Worm (Caenorhabditis elegans) whole organism, L2 larva: Measurements from ENCODE around the gene hpo-26.
A peak's percentile ranks its signal among the peaks of the same experiment; 100 is the strongest.

Experiments
- F13H6.1 ChIP-seq: sonication (generic microtip); optimal IDR thresholded peaks from 2 replicates; lab custom pipeline; 2016; ENCODE audit warnings: missing genetic modification characterization, missing compliant biosample characterization
- Y55F3AM.14 ChIP-seq: fragments of 200-800 bp; sonication (Bioruptor generic); optimal IDR thresholded peaks from 2 replicates; lab custom pipeline; 2018; ENCODE audit warnings: mild to moderate bottlenecking, missing genetic modification characterization, missing compliant biosample characterization
- ZK546.5 ChIP-seq: sonication (generic microtip); optimal IDR thresholded peaks from 2 replicates; lab custom pipeline; 2017; ENCODE audit warnings: missing biosample characterization, missing genetic modification characterization
- aly-2 ChIP-seq: fragments of 150-350 bp; optimal IDR thresholded peaks from 2 replicates; lab custom pipeline; 2014; ENCODE audit warnings: missing biosample characterization, missing genetic modification characterization
- ama-1 ChIP-seq: fragments of 150-350 bp; optimal IDR thresholded peaks from 2 replicates; lab custom pipeline; 2018; ENCODE audit warnings: inconsistent platforms
- blmp-1 ChIP-seq: sonication (generic microtip); optimal IDR thresholded peaks from 2 replicates; lab custom pipeline; 2017; ENCODE audit warnings: missing genetic modification characterization, mild to moderate bottlenecking, missing compliant biosample characterization, antibody characterized with exemption, moderate library complexity; ENCODE audit not compliant: insufficient read depth
- ceh-16 ChIP-seq: fragments of 150-350 bp; optimal IDR thresholded peaks from 2 replicates; lab custom pipeline; 2014; ENCODE audit warnings: missing biosample characterization, missing genetic modification characterization
- ceh-82 ChIP-seq: fragments of 150-350 bp; optimal IDR thresholded peaks from 2 replicates; lab custom pipeline; 2014; ENCODE audit warnings: missing biosample characterization, missing genetic modification characterization
- crh-2 ChIP-seq: sonication (generic microtip); optimal IDR thresholded peaks from 2 replicates; lab custom pipeline; 2017; ENCODE audit warnings: missing biosample characterization, missing genetic modification characterization
- dmd-4 ChIP-seq: sonication (generic microtip); optimal IDR thresholded peaks from 2 replicates; lab custom pipeline; 2017; ENCODE audit warnings: missing biosample characterization, missing genetic modification characterization
- elt-1 ChIP-seq: fragments of 150-350 bp; optimal IDR thresholded peaks from 2 replicates; lab custom pipeline; 2014; ENCODE audit warnings: missing biosample characterization, missing genetic modification characterization
- elt-3 ChIP-seq: sonication (generic microtip); optimal IDR thresholded peaks from 2 replicates; lab custom pipeline; 2017; ENCODE audit warnings: missing biosample characterization, missing genetic modification characterization
- fos-1 ChIP-seq: fragments of 150-350 bp; optimal IDR thresholded peaks from 2 replicates; lab custom pipeline; 2014; ENCODE audit warnings: missing biosample characterization, missing genetic modification characterization
- lin-11 ChIP-seq: fragments of 150-350 bp; sonication (generic microtip); optimal IDR thresholded peaks from 2 replicates; lab custom pipeline; 2014; ENCODE audit warnings: missing biosample characterization, missing genetic modification characterization, inconsistent platforms, mixed read lengths
- lin-13 ChIP-seq: fragments of 150-350 bp; optimal IDR thresholded peaks from 2 replicates; lab custom pipeline; 2014; ENCODE audit warnings: missing biosample characterization, missing genetic modification reagents, missing genetic modification characterization
- lsy-2 ChIP-seq, 2 experiments: fragments of 150-350 bp in 1 of 2; sonication (generic microtip) in 1 of 2; optimal IDR thresholded peaks; 2 replicates each; lab custom pipeline; 2014 to 2017; ENCODE audit warnings: missing biosample characterization in 2 of 2, missing genetic modification characterization in 2 of 2
- mab-5 ChIP-seq: fragments of 150-350 bp; optimal IDR thresholded peaks from 2 replicates; lab custom pipeline; 2014; ENCODE audit warnings: missing biosample characterization, missing genetic modification characterization
- mbf-1 ChIP-seq: sonication (generic microtip); optimal IDR thresholded peaks from 2 replicates; lab custom pipeline; 2017; ENCODE audit warnings: missing biosample characterization, missing genetic modification characterization
- mdl-1 ChIP-seq, 2 experiments: fragments of 150-350 bp in 1 of 2; sonication (generic microtip) in 1 of 2; optimal IDR thresholded peaks; 2 replicates each; lab custom pipeline; 2017; ENCODE audit warnings: missing biosample characterization in 2 of 2, missing genetic modification characterization in 2 of 2
- nhr-10 ChIP-seq: sonication (generic microtip); optimal IDR thresholded peaks from 2 replicates; lab custom pipeline; 2017; ENCODE audit warnings: missing biosample characterization, missing genetic modification characterization
- nhr-12 ChIP-seq: fragments of 150-350 bp; optimal IDR thresholded peaks from 2 replicates; lab custom pipeline; 2014; ENCODE audit warnings: missing biosample characterization, missing genetic modification characterization
- nhr-129 ChIP-seq: fragments of 150-350 bp; optimal IDR thresholded peaks from 2 replicates; lab custom pipeline; 2014; ENCODE audit warnings: missing biosample characterization, missing genetic modification characterization
- nhr-21 ChIP-seq: fragments of 150-350 bp; optimal IDR thresholded peaks from 2 replicates; lab custom pipeline; 2014; ENCODE audit warnings: missing biosample characterization, missing genetic modification characterization
- nhr-237 ChIP-seq: fragments of 150-350 bp; optimal IDR thresholded peaks from 2 replicates; lab custom pipeline; 2014; ENCODE audit warnings: missing biosample characterization, missing genetic modification characterization
- nhr-25 ChIP-seq: fragments of 150-350 bp; sonication (generic microtip); optimal IDR thresholded peaks from 3 replicates; lab custom pipeline; 2014; ENCODE audit warnings: missing biosample characterization, missing genetic modification characterization
- nhr-6 ChIP-seq: fragments of 150-350 bp; optimal IDR thresholded peaks from 2 replicates; lab custom pipeline; 2014; ENCODE audit warnings: missing biosample characterization, missing genetic modification characterization
- peb-1 ChIP-seq: fragments of 150-350 bp; optimal IDR thresholded peaks from 2 replicates; lab custom pipeline; 2014; ENCODE audit warnings: missing biosample characterization, missing genetic modification characterization
- sma-3 ChIP-seq: sonication (generic microtip); optimal IDR thresholded peaks from 2 replicates; lab custom pipeline; 2016; ENCODE audit warnings: missing genetic modification reagents, missing genetic modification characterization, missing compliant biosample characterization
- sma-9 ChIP-seq, 2 experiments: fragments of 150-350 bp in 1 of 2; sonication (generic microtip) in 1 of 2; optimal IDR thresholded peaks; 2 replicates each; lab custom pipeline; 2014 to 2016; ENCODE audit warnings: missing genetic modification characterization in 2 of 2, mild to moderate bottlenecking in 1 of 2, missing biosample characterization in 1 of 2, missing compliant biosample characterization in 1 of 2, missing genetic modification reagents in 1 of 2, moderate library complexity in 1 of 2
- unc-55 ChIP-seq: fragments of 150-350 bp; sonication (generic microtip); optimal IDR thresholded peaks from 3 replicates; lab custom pipeline; 2014; ENCODE audit warnings: missing biosample characterization, missing genetic modification reagents, missing genetic modification characterization
- ztf-1 ChIP-seq: fragments of 200-800 bp; sonication (Bioruptor generic); conservative IDR thresholded peaks from 2 replicates; pipeline ENCODE4 v1.3.6; 2022; ENCODE audit warnings: missing genetic modification characterization, missing compliant biosample characterization
- ztf-4 ChIP-seq: fragments of 150-350 bp; optimal IDR thresholded peaks from 2 replicates; lab custom pipeline; 2014; ENCODE audit warnings: missing biosample characterization, missing genetic modification characterization

The hpo-26 gene

DNA sequence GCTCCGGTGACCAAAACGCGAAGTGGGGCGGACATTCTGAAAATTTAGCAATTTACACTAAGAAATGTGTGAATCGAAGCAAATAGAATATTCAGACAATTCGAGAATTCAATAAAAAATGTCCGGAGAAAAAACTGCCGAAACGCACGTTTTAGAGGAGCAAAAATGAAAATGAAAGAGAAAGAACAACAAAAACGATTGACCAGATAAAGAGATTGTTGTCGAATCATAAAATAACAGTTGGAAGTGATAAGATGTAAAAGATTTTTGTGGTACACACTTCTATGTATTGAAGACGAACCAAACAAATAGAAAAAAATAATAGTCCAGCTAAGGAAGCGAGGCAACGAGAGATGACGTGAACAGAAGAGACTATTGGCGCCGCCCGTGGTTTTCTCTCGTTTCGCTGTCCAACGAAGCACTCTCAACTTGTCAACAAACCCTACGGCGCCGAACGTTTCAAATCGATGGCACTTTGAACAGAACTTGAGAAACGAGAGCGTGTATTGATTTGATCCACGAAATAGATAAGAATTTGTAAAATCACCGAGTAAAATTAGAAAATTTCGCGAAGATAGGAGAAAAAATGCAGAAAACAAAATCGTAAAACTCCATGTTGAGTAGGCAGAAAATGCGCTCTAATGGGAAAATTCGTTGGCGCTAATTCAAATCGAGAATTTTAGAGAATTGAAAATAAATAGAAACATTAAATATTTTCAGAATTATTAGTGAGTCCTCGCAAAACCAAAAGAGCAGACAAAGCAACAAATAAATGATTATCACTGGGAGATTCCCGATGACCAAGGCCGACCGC is 16.2 kb downstream of the hpo-26 start, which contains the start of gene mdh-1:
Gene mdh-1, minus strand, starts transcription at position 36 of the 814 bp plus-strand sequence.
- TF ChIP-seq unc-55 (peak; percentile 67), nhr-10 (tag; lab: Kevin White, UChicago) (no peak), sma-9 (GFP tag; optimal IDR thresholded peaks at IDR 0.05; lab: Kevin White, UChicago) (peak; percentile 10), sma-9 (tag; optimal IDR thresholded peaks at IDR 0.05; lab: Kevin White, UChicago) (no peak)
- TF ChIP-seq, all 48 proteins: peak for 2

DNA sequence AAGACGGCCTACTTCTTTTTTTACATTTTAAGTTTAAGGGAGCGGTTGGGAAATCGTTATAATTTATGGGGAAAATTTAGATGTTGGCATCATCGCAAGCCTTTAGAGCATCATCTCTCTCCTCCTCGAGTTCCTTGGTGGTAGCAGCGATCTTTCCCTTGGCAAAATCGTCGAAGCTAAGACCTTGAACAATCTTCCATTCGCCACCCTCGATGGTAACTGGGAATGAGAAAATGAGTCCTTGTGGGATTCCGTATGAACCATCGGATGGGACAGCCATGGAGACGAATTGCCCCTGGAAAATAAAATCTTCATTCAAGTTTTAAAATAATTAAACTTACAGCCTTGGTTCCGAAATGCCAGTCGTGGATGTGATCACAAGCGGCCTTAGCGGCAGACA is 17.5 kb downstream of the hpo-26 start:
- no peak for TF ChIP-seq nhr-10 (tag; lab: Kevin White, UChicago)
- no peak for TF ChIP-seq elt-1 (tag; lab: Kevin White, UChicago)
- TF ChIP-seq crh-2 (tag; lab: Kevin White, UChicago), result no peak
- no peak for TF ChIP-seq ztf-1 (GFP tag; lab: Robert Waterston, UW)
- no peak for TF ChIP-seq ZK546.5 (tag; lab: Kevin White, UChicago)
- no peak for TF ChIP-seq elt-3

DNA sequence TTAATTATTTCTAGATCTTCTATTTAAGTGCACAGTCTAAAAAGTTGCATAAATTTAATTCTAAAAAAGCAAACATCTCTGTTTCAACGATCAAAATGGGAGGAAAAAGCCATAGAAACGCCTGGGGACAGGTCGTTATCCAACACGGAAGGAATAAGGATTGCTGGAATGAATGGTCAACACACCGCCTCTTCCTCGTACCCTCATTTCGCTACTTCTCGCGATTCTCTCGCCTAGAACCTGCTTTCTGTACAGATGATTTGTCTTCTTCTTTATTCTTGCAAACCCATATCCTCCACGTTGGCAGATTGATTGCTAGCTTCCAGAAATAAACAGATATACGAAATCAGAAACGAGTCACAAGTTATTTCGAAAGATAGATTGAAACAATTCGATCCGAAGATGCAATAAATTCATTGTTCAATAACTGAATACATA is 18.0 kb downstream of the hpo-26 start, which contains the start of gene dpy-11:
Gene dpy-11, minus strand, starts transcription at position 354 of the 438 bp plus-strand sequence.
- TF ChIP-seq nhr-129 (tag; lab: Kevin White, UChicago) (peak; percentile 87), Y55F3AM.14 (peak; percentile 43), lin-11 (tag; lab: Kevin White, UChicago) (no peak), dmd-4 (no peak), ztf-4 (peak; percentile 64), mdl-1 (tag; optimal IDR thresholded peaks at IDR 0.05; lab: Kevin White, UChicago) (peak in 1 of 2 experiments; percentile 0), mbf-1 (tag; lab: Kevin White, UChicago) (no peak), blmp-1 (peak; percentile 37), sma-9 (GFP tag; optimal IDR thresholded peaks at IDR 0.05; lab: Kevin White, UChicago) (peak; percentile 14), sma-9 (tag; optimal IDR thresholded peaks at IDR 0.05; lab: Kevin White, UChicago) (no peak), crh-2 (tag; lab: Kevin White, UChicago) (peak; percentile 60), mab-5 (tag; lab: Kevin White, UChicago) (peak; percentile 17), lsy-2 (tag; optimal IDR thresholded peaks at IDR 0.05; lab: Kevin White, UChicago) (peak in 1 of 2 experiments; percentile 51), lin-13 (GFP tag; lab: Kevin White, UChicago) (peak; percentile 34), nhr-21 (peak; percentile 59), elt-1 (tag; lab: Kevin White, UChicago) (no peak), ama-1 (lab: Kevin White, UChicago) (peak; percentile 96), F13H6.1 (tag; lab: Kevin White, UChicago) (peak; percentile 17), nhr-25 (tag; lab: Kevin White, UChicago) (peak; percentile 51), sma-3 (GFP tag; lab: Kevin White, UChicago) (peak; percentile 59), nhr-6 (tag; lab: Kevin White, UChicago) (peak; percentile 43), ztf-1 (GFP tag; lab: Robert Waterston, UW) (no peak), aly-2 (tag; lab: Kevin White, UChicago) (no peak), ceh-16 (tag; lab: Kevin White, UChicago) (no peak), fos-1 (tag; lab: Kevin White, UChicago) (peak; percentile 36), nhr-237 (tag; lab: Kevin White, UChicago) (no peak)

DNA sequence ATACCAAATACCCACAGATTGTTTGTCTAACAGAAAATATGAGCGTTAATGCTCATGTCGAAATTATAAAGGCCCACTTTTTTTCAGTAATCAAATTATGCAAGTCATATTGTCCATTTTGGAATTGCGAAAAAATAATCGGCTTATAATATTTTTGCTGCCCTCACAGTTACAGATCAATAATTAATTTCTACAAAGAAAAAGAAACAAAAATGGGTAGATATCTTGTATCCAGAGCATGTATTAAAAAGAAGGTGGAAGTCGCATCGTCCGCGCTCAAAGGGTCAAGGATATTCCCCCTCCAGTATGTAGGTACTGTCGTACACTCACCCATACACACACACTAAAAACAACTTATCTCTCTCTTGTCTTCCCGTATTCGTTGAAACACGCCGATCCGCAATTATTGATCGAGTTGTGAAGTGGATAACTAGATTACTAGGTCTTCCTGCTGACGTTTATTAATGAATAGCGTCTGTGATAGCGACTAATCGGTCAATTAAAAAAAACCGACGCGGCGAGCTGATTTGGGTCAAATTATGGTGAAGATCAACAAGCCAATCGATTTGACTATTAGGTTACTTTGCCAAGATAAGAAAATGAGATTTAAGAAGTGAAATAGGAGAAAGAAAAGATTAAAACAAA is 19.0 kb downstream of the hpo-26 start:
- no peak for TF ChIP-seq unc-55
- peak; percentile 37 for TF ChIP-seq nhr-21
- no peak for TF ChIP-seq mab-5 (tag; lab: Kevin White, UChicago)
- no peak for TF ChIP-seq ceh-82 (tag; lab: Kevin White, UChicago)
- TF ChIP-seq nhr-129 (tag; lab: Kevin White, UChicago), result no peak
- peak; percentile 13 for TF ChIP-seq sma-9 (GFP tag; optimal IDR thresholded peaks at IDR 0.05; lab: Kevin White, UChicago)
- TF ChIP-seq sma-9 (tag; optimal IDR thresholded peaks at IDR 0.05; lab: Kevin White, UChicago), result no peak
- TF ChIP-seq peb-1, result no peak
- no peak for TF ChIP-seq ceh-16 (tag; lab: Kevin White, UChicago)
- TF ChIP-seq nhr-12 (tag; lab: Kevin White, UChicago), result no peak
